Worm (Caenorhabditis elegans): ENCODE data around the gene F31B12.4.

Gene F31B12.4

DNA sequence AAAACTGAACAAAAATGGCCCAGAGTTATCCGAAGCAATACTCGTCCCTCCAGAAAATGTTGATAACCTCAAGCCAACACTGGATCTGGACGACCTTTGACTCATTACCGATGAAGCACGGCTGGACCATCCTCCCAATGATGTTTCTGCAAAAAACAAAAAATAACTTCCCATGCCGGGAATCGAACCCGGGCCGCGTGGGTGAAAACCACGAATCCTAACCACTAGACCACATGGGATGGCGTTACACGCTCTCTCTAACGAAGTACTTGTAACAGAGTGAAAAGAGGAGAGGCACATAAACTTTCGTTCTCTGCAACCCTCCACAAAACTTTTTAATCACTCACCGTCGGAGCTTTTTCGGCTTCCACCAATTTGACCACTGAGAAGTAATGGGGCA is 16.6 kb downstream of the F31B12.4 start (continued):
- TF ChIP-seq unc-62 (GFP tag; optimal IDR thresholded peaks at IDR 0.05) (no peak), aptf-3 (GFP tag; IDR thresholded peaks at IDR 0.05) (peak; percentile 78; the same call in 1 of the 2 replicates), tbp1 (GFP tag; optimal IDR thresholded peaks at IDR 0.05) (peak; percentile 98), zfh-2 (GFP tag; conservative IDR thresholded peaks at IDR 0.05) (no peak; the same call in 1 of the 2 replicates), lir-1 (GFP tag; conservative IDR thresholded peaks at IDR 0.05) (no peak), ztf-3 (GFP tag; optimal IDR thresholded peaks at IDR 0.05) (peak; percentile 5), Y79H2A.3 (GFP tag; conservative IDR thresholded peaks at IDR 0.05) (no peak), F52B5.7 (tag; optimal IDR thresholded peaks at IDR 0.05) (peak; percentile 74), ceh-27 (GFP tag; optimal IDR thresholded peaks at IDR 0.05) (peak; percentile 63), madf-6 (GFP tag; IDR thresholded peaks at IDR 0.05) (peak; percentile 56), attf-5 (GFP tag; optimal IDR thresholded peaks at IDR 0.05) (no peak), B0261.1 (tag; optimal IDR thresholded peaks at IDR 0.05) (peak; percentile 93), egl-44 (GFP tag; IDR thresholded peaks at IDR 0.05) (0 out of 2 replicates have a peak, but pooled peaks have one; percentile 31), F23B12.7 (tag; optimal IDR thresholded peaks at IDR 0.05; ENCODE audit: insufficient read depth) (no peak), bed-1 (GFP tag; IDR thresholded peaks at IDR 0.05) (no peak), K11D2.4 (GFP tag; IDR thresholded peaks at IDR 0.05) (peak; percentile 65; the same call in 1 of the 2 replicates), mel-28 (tag; optimal IDR thresholded peaks at IDR 0.05; ENCODE audit: borderline replicate concordance) (no peak), Y53F4B.3 (GFP tag; IDR thresholded peaks at IDR 0.05) (no peak), Y56A3A.18 (GFP tag; IDR thresholded peaks at IDR 0.05) (peak; percentile 89), him-1 (tag; optimal IDR thresholded peaks at IDR 0.05) (peak; percentile 87), cebp-2 (GFP tag; IDR thresholded peaks at IDR 0.05) (peak; percentile 64; the same call in 1 of the 2 replicates), ceh-40 (GFP tag; IDR thresholded peaks at IDR 0.05) (peak; percentile 45; the same call in 1 of the 2 replicates), hmg-20 (GFP tag; IDR thresholded peaks at IDR 0.05) (peak; percentile 30; the same call in 1 of the 2 replicates), ztf-26 (tag; optimal IDR thresholded peaks at IDR 0.05) (peak; percentile 59), hlh-26 (GFP tag; conservative IDR thresholded peaks at IDR 0.05) (no peak), rcor-1 (GFP tag; IDR thresholded peaks at IDR 0.05) (peak; percentile 50), madf-10 (tag; optimal IDR thresholded peaks at IDR 0.05) (peak; percentile 28), nhr-80 (tag; optimal IDR thresholded peaks at IDR 0.05) (no peak), nhr-120 (GFP tag; IDR thresholded peaks at IDR 0.05) (no peak), akir-1 (GFP tag; optimal IDR thresholded peaks at IDR 0.05) (no peak), hlh-12 (tag; optimal IDR thresholded peaks at IDR 0.05) (peak; percentile 48)

ce11 chrX:10834568-10834967 is 30.0 kb downstream of the F31B12.4 start:
- TF ChIP-seq sdz-38 (tag; optimal IDR thresholded peaks at IDR 0.05) (no peak), Y56A3A.18 (GFP tag; IDR thresholded peaks at IDR 0.05) (no peak)

- TF ChIP-seq nhr-90 (tag; optimal IDR thresholded peaks at IDR 0.05) (no peak), dpl-1 (GFP tag; optimal IDR thresholded peaks at IDR 0.05) (no peak), zfh-2 (GFP tag; conservative IDR thresholded peaks at IDR 0.05) (no peak), ama-1 (optimal IDR thresholded peaks at IDR 0.05) (no peak), ama-1 (GFP tag; optimal IDR thresholded peaks at IDR 0.05) (no peak), K12H6.12 (tag; optimal IDR thresholded peaks at IDR 0.05) (no peak), hmg-1.2 (GFP tag; IDR thresholded peaks at IDR 0.05) (no peak), T26A5.8 (tag; optimal IDR thresholded peaks at IDR 0.05) (no peak), attf-6 (GFP tag; IDR thresholded peaks at IDR 0.05) (no peak), lin-35 (GFP tag; optimal IDR thresholded peaks at IDR 0.05) (no peak), snpc-4 (GFP tag; optimal IDR thresholded peaks at IDR 0.05) (no peak), snpc-4 (tag; optimal IDR thresholded peaks at IDR 0.05) (no peak), bed-2 (GFP tag; IDR thresholded peaks at IDR 0.05) (no peak), C06A6.2 (GFP tag; conservative IDR thresholded peaks at IDR 0.05) (no peak), ets-4 (GFP tag; optimal IDR thresholded peaks at IDR 0.05) (no peak), hmg-20 (GFP tag; IDR thresholded peaks at IDR 0.05) (no peak), B0019.2 (GFP tag; conservative IDR thresholded peaks at IDR 0.05) (no peak), F10E7.11 (tag; optimal IDR thresholded peaks at IDR 0.05) (no peak), lir-1 (GFP tag; conservative IDR thresholded peaks at IDR 0.05) (no peak), xnd-1 (tag; optimal IDR thresholded peaks at IDR 0.05) (no peak)
These were observed 33.1 kb downstream of the F31B12.4 start for ce11 chrX:10837609-10838008.
